Worm (Caenorhabditis elegans): Measurements from ENCODE around the gene zip-9.

The zip-9 gene

ce11 chrV:10967594-10968273 is 25.5 kb downstream of the zip-9 start (continued):
- TF ChIP-seq madf-6 (GFP tag; IDR thresholded peaks at IDR 0.05) (peak; percentile 69), xnd-1 (tag; optimal IDR thresholded peaks at IDR 0.05) (no peak), snpc-3.4 (tag; optimal IDR thresholded peaks at IDR 0.05) (peak; percentile 79), lsy-27 (tag; optimal IDR thresholded peaks at IDR 0.05; ENCODE audit: borderline replicate concordance, insufficient read depth) (no peak), Y67H2A.10 (GFP tag; conservative IDR thresholded peaks at IDR 0.05) (no peak), C06A6.2 (GFP tag; conservative IDR thresholded peaks at IDR 0.05) (no peak), hlh-12 (tag; optimal IDR thresholded peaks at IDR 0.05) (no peak), ceh-79 (tag; optimal IDR thresholded peaks at IDR 0.05) (no peak), ztf-22 (GFP tag; optimal IDR thresholded peaks at IDR 0.05) (peak; percentile 41), dpff-1 (tag; optimal IDR thresholded peaks at IDR 0.05) (no peak), rec-8 (tag; optimal IDR thresholded peaks at IDR 0.05) (no peak), T07F8.4 (tag; optimal IDR thresholded peaks at IDR 0.05) (peak; percentile 38), bed-1 (GFP tag; IDR thresholded peaks at IDR 0.05) (no peak), chd-7 (tag; optimal IDR thresholded peaks at IDR 0.05) (peak; percentile 57), attf-3 (GFP tag; conservative IDR thresholded peaks at IDR 0.05) (no peak), zfh-2 (GFP tag; conservative IDR thresholded peaks at IDR 0.05) (no peak), T26A5.8 (tag; optimal IDR thresholded peaks at IDR 0.05) (no peak), nfya-1 (tag; optimal IDR thresholded peaks at IDR 0.05; ENCODE audit: borderline replicate concordance, insufficient read depth) (no peak), unc-130 (GFP tag; optimal IDR thresholded peaks at IDR 0.05) (peak; percentile 51), repo-1 (tag; optimal IDR thresholded peaks at IDR 0.05) (peak; percentile 74), sptf-2 (GFP tag; optimal IDR thresholded peaks at IDR 0.05) (no peak), tlf-1 (GFP tag; optimal IDR thresholded peaks at IDR 0.05) (peak; percentile 50), let-607 (tag; optimal IDR thresholded peaks at IDR 0.05) (peak; percentile 98 to 99), rpc-1 (optimal IDR thresholded peaks at IDR 0.05) (no peak), rpc-1 (tag; optimal IDR thresholded peaks at IDR 0.05) (no peak), lin-35 (GFP tag; optimal IDR thresholded peaks at IDR 0.05) (peak in 1 of 3 experiments; percentile 55), F49E8.2 (tag; optimal IDR thresholded peaks at IDR 0.05; ENCODE audit: insufficient read depth) (peak; percentile 83), ztf-28 (GFP tag; IDR thresholded peaks at IDR 0.05) (no peak), aptf-2 (GFP tag; conservative IDR thresholded peaks at IDR 0.05) (no peak), madf-3 (GFP tag; IDR thresholded peaks at IDR 0.05) (0 out of 2 replicates have a peak, but pooled peaks have one; percentile 15), F37B4.10 (GFP tag; IDR thresholded peaks at IDR 0.05) (no peak), nhr-120 (GFP tag; IDR thresholded peaks at IDR 0.05) (0 out of 2 replicates have a peak, but pooled peaks have one; percentile 10), ekl-4 (GFP tag; IDR thresholded peaks at IDR 0.05) (0 out of 2 replicates have a peak, but pooled peaks have one; percentile 26), F22D6.2 (tag; optimal IDR thresholded peaks at IDR 0.05) (no peak), hmg-1.2 (GFP tag; IDR thresholded peaks at IDR 0.05) (no peak), F33H1.4 (GFP tag; IDR thresholded peaks at IDR 0.05) (no peak), dpl-1 (GFP tag; optimal IDR thresholded peaks at IDR 0.05) (no peak), F39B2.1 (GFP tag; IDR thresholded peaks at IDR 0.05) (peak; percentile 56; the same call in 1 of the 2 replicates), ama-1 (optimal IDR thresholded peaks at IDR 0.05) (no peak), ama-1 (GFP tag; optimal IDR thresholded peaks at IDR 0.05) (peak in 1 of 2 experiments; percentile 92), ztf-6 (GFP tag; IDR thresholded peaks at IDR 0.05) (no peak), B0019.2 (GFP tag; conservative IDR thresholded peaks at IDR 0.05) (no peak), ceh-100 (GFP tag; IDR thresholded peaks at IDR 0.05) (0 out of 2 replicates have a peak, but pooled peaks have one; percentile 18), attf-5 (GFP tag; optimal IDR thresholded peaks at IDR 0.05) (peak; percentile 24), attf-6 (GFP tag; IDR thresholded peaks at IDR 0.05) (0 out of 2 replicates have a peak, but pooled peaks have one; percentile 13), him-1 (tag; optimal IDR thresholded peaks at IDR 0.05) (peak; percentile 76)

Data from whole organism, young adult.